Worm (Caenorhabditis elegans) whole organism, L2 larva: ENCODE measurements around the gene idpp-5.

Experiments
- blmp-1 ChIP-seq: sonication (generic microtip); optimal IDR thresholded peaks from 2 replicates; lab custom pipeline; 2017; ENCODE audit warnings: missing genetic modification characterization, mild to moderate bottlenecking, missing compliant biosample characterization, antibody characterized with exemption, moderate library complexity; ENCODE audit not compliant: insufficient read depth
- elt-3 ChIP-seq: sonication (generic microtip); optimal IDR thresholded peaks from 2 replicates; lab custom pipeline; 2017; ENCODE audit warnings: missing biosample characterization, missing genetic modification characterization
- nhr-11 ChIP-seq: fragments of 150-350 bp; optimal IDR thresholded peaks from 2 replicates; lab custom pipeline; 2014; ENCODE audit warnings: missing biosample characterization, missing genetic modification characterization
- nhr-237 ChIP-seq: fragments of 150-350 bp; optimal IDR thresholded peaks from 2 replicates; lab custom pipeline; 2014; ENCODE audit warnings: missing biosample characterization, missing genetic modification characterization
- nhr-77 ChIP-seq: fragments of 150-350 bp; optimal IDR thresholded peaks from 2 replicates; lab custom pipeline; 2014; ENCODE audit warnings: missing biosample characterization, missing genetic modification characterization
- snpc-4 ChIP-seq: fragments of 150-350 bp; optimal IDR thresholded peaks from 2 replicates; lab custom pipeline; 2014; ENCODE audit warnings: missing biosample characterization, missing genetic modification characterization
- unc-62 ChIP-seq: fragments of 150-350 bp; optimal IDR thresholded peaks from 2 replicates; lab custom pipeline; 2014; ENCODE audit warnings: missing biosample characterization, missing genetic modification reagents, missing genetic modification characterization

DNA sequence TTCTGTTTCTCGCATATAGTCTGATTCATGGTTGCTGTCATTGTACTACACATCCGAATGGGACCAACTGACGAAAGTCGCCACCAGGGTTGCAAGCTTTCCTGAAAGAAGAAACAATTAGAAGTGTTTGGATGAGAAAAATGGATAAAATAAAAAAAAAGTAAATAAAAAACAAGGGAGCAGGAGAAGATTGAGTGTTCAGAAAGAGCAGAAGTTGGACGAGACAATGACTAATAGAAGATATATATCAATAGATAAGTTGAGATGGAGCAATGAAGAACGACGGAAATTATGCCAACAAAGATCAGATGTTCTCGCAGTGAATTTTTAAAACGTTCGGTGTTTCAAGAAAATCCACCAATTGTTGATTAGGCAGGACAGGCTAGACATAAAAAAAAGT, 34.2 kb upstream of the idpp-5 start, which contains the start of gene fkh-9:
- TF ChIP-seq elt-3 (no peak), unc-62 (GFP tag; lab: Kevin White, UChicago) (no peak), blmp-1 (no peak), nhr-77 (tag; lab: Kevin White, UChicago) (no peak), nhr-11 (no peak), nhr-237 (no peak), snpc-4 (tag; lab: Kevin White, UChicago) (no peak)
